Worm (Caenorhabditis elegans) whole organism, young adult: Measurements from ENCODE around the gene tftc-3.
A peak's percentile ranks its signal among the peaks of the same experiment; 100 is the strongest.

ENCODE experiments used
- F23B12.7 ChIP-seq: sonication (generic microtip); optimal IDR thresholded peaks from 2 replicates; lab custom pipeline; 2017; ENCODE audit warnings: missing genetic modification characterization, mild to moderate bottlenecking, missing compliant biosample characterization, antibody characterized with exemption, moderate library complexity; ENCODE audit not compliant: insufficient read depth
- F55B11.4 ChIP-seq: sonication (generic microtip); optimal IDR thresholded peaks from 2 replicates; lab custom pipeline; 2016; ENCODE audit warnings: missing compliant biosample characterization, missing genetic modification characterization, borderline replicate concordance; ENCODE audit not compliant: insufficient read depth
- K12H6.12 ChIP-seq: fragments of 200-800 bp; sonication (Bioruptor generic); optimal IDR thresholded peaks from 2 replicates; lab custom pipeline; 2018; ENCODE audit warnings: mild to moderate bottlenecking, missing genetic modification characterization, missing compliant biosample characterization
- T26A5.8 ChIP-seq: sonication (generic microtip); optimal IDR thresholded peaks from 2 replicates; lab custom pipeline; 2016; ENCODE audit warnings: missing genetic modification characterization, missing compliant biosample characterization
- Y53F4B.3 ChIP-seq: fragments of 200-800 bp; sonication (Bioruptor generic); IDR thresholded peaks from 2 replicates; pipeline ENCODE4 v1.3.6; 2022; ENCODE audit warnings: missing genetic modification reagents, missing genetic modification characterization, missing compliant biosample characterization
- Y53G8AR.9 ChIP-seq: fragments of 200-800 bp; sonication (Bioruptor generic); conservative IDR thresholded peaks from 2 replicates; pipeline ENCODE4 v1.3.6; 2022; ENCODE audit warnings: missing genetic modification reagents, missing genetic modification characterization, missing compliant biosample characterization
- Y79H2A.3 ChIP-seq: fragments of 200-800 bp; sonication (Bioruptor generic); conservative IDR thresholded peaks from 2 replicates; pipeline ENCODE4 v1.3.6; 2022; ENCODE audit warnings: missing genetic modification reagents, missing genetic modification characterization, missing compliant biosample characterization
- athp-1 ChIP-seq: sonication (generic microtip); optimal IDR thresholded peaks from 2 replicates; lab custom pipeline; 2017; ENCODE audit warnings: mild to moderate bottlenecking, missing genetic modification characterization, missing compliant biosample characterization
- attf-3 ChIP-seq: fragments of 200-800 bp; sonication (Bioruptor generic); conservative IDR thresholded peaks from 2 replicates; pipeline ENCODE4 v1.3.6; 2022; ENCODE audit warnings: missing genetic modification reagents, missing genetic modification characterization, missing compliant biosample characterization
- attf-5 ChIP-seq: fragments of 200-800 bp; sonication (Bioruptor generic); optimal IDR thresholded peaks from 2 replicates; lab custom pipeline; 2018; ENCODE audit warnings: mild to moderate bottlenecking, missing genetic modification characterization, missing compliant biosample characterization
- attf-6 ChIP-seq: fragments of 200-800 bp; sonication (Bioruptor generic); IDR thresholded peaks from 2 replicates; pipeline ENCODE4 v1.3.6; 2022; ENCODE audit warnings: missing genetic modification reagents, missing genetic modification characterization, missing compliant biosample characterization
- bed-1 ChIP-seq: fragments of 200-800 bp; sonication (Bioruptor generic); IDR thresholded peaks from 2 replicates; pipeline ENCODE4 v1.3.6; 2022; ENCODE audit warnings: missing genetic modification reagents, missing genetic modification characterization, missing compliant biosample characterization
- cebp-1 ChIP-seq, 2 experiments: fragments of 200-800 bp in 1 of 2; sonication (Bioruptor generic) in 1 of 2; sonication (generic microtip) in 1 of 2; IDR thresholded peaks in 1 of 2; optimal IDR thresholded peaks in 1 of 2; 2 replicates each; pipeline versions ENCODE4 v1.3.6 to Lab custom; 2017 to 2022; ENCODE audit warnings: missing compliant biosample characterization in 2 of 2, missing genetic modification characterization in 2 of 2, mild to moderate bottlenecking in 1 of 2, missing genetic modification reagents in 1 of 2, moderate library complexity in 1 of 2
- cebp-2 ChIP-seq: fragments of 200-800 bp; sonication (Bioruptor generic); IDR thresholded peaks from 2 replicates; pipeline ENCODE4 v1.3.6; 2022; ENCODE audit warnings: missing genetic modification characterization, missing compliant biosample characterization
- ceh-100 ChIP-seq: fragments of 200-800 bp; sonication (Bioruptor generic); IDR thresholded peaks from 2 replicates; pipeline ENCODE4 v1.3.6; 2022; ENCODE audit warnings: missing genetic modification reagents, missing genetic modification characterization, missing compliant biosample characterization
- ceh-40 ChIP-seq: fragments of 200-800 bp; sonication (Bioruptor generic); IDR thresholded peaks from 2 replicates; pipeline ENCODE4 v1.3.6; 2022; ENCODE audit warnings: missing genetic modification characterization, missing compliant biosample characterization
- ceh-79 ChIP-seq: sonication (generic microtip); optimal IDR thresholded peaks from 2 replicates; lab custom pipeline; 2017; ENCODE audit warnings: mild to moderate bottlenecking, missing genetic modification characterization, missing compliant biosample characterization
- chd-7 ChIP-seq: sonication (generic microtip); optimal IDR thresholded peaks from 2 replicates; lab custom pipeline; 2016; ENCODE audit warnings: mild to moderate bottlenecking, missing genetic modification characterization, moderate library complexity, missing compliant biosample characterization
- dox-1 ChIP-seq: fragments of 200-800 bp; sonication (Bioruptor generic); IDR thresholded peaks from 2 replicates; pipeline ENCODE4 v1.3.6; 2022; ENCODE audit warnings: missing genetic modification reagents, missing genetic modification characterization, missing compliant biosample characterization
- efl-1 ChIP-seq: fragments of 150-350 bp; optimal IDR thresholded peaks from 2 replicates; lab custom pipeline; 2014; ENCODE audit warnings: missing biosample characterization, missing genetic modification reagents, missing genetic modification characterization
- gei-17 ChIP-seq: fragments of 200-800 bp; sonication (Bioruptor generic); optimal IDR thresholded peaks from 2 replicates; lab custom pipeline; 2018; ENCODE audit warnings: mild to moderate bottlenecking, missing genetic modification characterization, missing compliant biosample characterization
- him-1 ChIP-seq: sonication (generic microtip); optimal IDR thresholded peaks from 2 replicates; lab custom pipeline; 2016; ENCODE audit warnings: missing genotype, missing genetic modification reagents, missing genetic modification characterization, missing compliant biosample characterization
- hlh-26 ChIP-seq: fragments of 200-800 bp; sonication (Bioruptor generic); conservative IDR thresholded peaks from 2 replicates; pipeline ENCODE4 v1.3.6; 2022; ENCODE audit warnings: missing genetic modification reagents, missing genetic modification characterization, missing compliant biosample characterization
- hmg-1.2 ChIP-seq: fragments of 200-800 bp; sonication (Bioruptor generic); IDR thresholded peaks from 2 replicates; pipeline ENCODE4 v1.3.6; 2022; ENCODE audit warnings: missing genetic modification reagents, missing genetic modification characterization, missing compliant biosample characterization
- hmg-20 ChIP-seq: fragments of 200-800 bp; sonication (Bioruptor generic); IDR thresholded peaks from 2 replicates; pipeline ENCODE4 v1.3.6; 2022; ENCODE audit warnings: missing genetic modification reagents, missing genetic modification characterization, missing compliant biosample characterization
- hrde-1 ChIP-seq: sonication (generic microtip); optimal IDR thresholded peaks from 2 replicates; lab custom pipeline; 2016; ENCODE audit warnings: missing genetic modification characterization, mild to moderate bottlenecking, missing compliant biosample characterization, moderate library complexity, missing genotype, missing genetic modification reagents, borderline replicate concordance
- lag-1 ChIP-seq: fragments of 200-800 bp; sonication (Bioruptor generic); IDR thresholded peaks from 2 replicates; pipeline ENCODE4 v1.3.6; 2022; ENCODE audit warnings: missing genetic modification reagents, missing genetic modification characterization, missing compliant biosample characterization
- let-526 ChIP-seq: fragments of 200-800 bp; sonication (Bioruptor generic); IDR thresholded peaks from 2 replicates; pipeline ENCODE4 v1.3.6; 2022; ENCODE audit warnings: missing genetic modification reagents, missing genetic modification characterization, missing compliant biosample characterization
- lin-26 ChIP-seq: fragments of 200-800 bp; sonication (Bioruptor generic); IDR thresholded peaks from 2 replicates; pipeline ENCODE4 v1.3.6; 2022; ENCODE audit warnings: missing genetic modification reagents, missing genetic modification characterization, missing compliant biosample characterization
- lsy-27 ChIP-seq: sonication (generic microtip); optimal IDR thresholded peaks from 2 replicates; lab custom pipeline; 2017; ENCODE audit warnings: missing genetic modification characterization, mild to moderate bottlenecking, missing compliant biosample characterization, antibody characterized with exemption, missing genotype, borderline replicate concordance; ENCODE audit not compliant: insufficient read depth
- mcd-1 ChIP-seq: fragments of 200-800 bp; sonication (Bioruptor generic); IDR thresholded peaks from 2 replicates; pipeline ENCODE4 v1.3.6; 2022; ENCODE audit warnings: missing genetic modification reagents, missing genetic modification characterization, missing compliant biosample characterization
- nfya-1 ChIP-seq: sonication (generic microtip); optimal IDR thresholded peaks from 2 replicates; lab custom pipeline; 2017; ENCODE audit warnings: antibody characterized with exemption, missing compliant biosample characterization, missing genetic modification characterization, borderline replicate concordance; ENCODE audit not compliant: insufficient read depth
- nfyb-1 ChIP-seq: fragments of 200-800 bp; sonication (Bioruptor generic); IDR thresholded peaks from 2 replicates; pipeline ENCODE4 v1.3.6; 2022; ENCODE audit warnings: missing genetic modification reagents, missing genetic modification characterization, missing compliant biosample characterization
- nhr-179 ChIP-seq: sonication (generic microtip); optimal IDR thresholded peaks from 2 replicates; lab custom pipeline; 2016; ENCODE audit warnings: mild to moderate bottlenecking, missing genetic modification characterization, missing compliant biosample characterization
- pha-4 ChIP-seq: fragments of 150-350 bp; sonication (generic microtip); optimal IDR thresholded peaks from 2 replicates; lab custom pipeline; 2014; ENCODE audit warnings: missing biosample characterization, missing genetic modification reagents, missing genetic modification characterization
- rec-8 ChIP-seq, 2 experiments: sonication (generic microtip); optimal IDR thresholded peaks; 2 replicates each; lab custom pipeline; 2016; ENCODE audit warnings: mild to moderate bottlenecking in 2 of 2, missing genetic modification characterization in 2 of 2, missing genetic modification reagents in 2 of 2, missing genotype in 2 of 2, missing biosample characterization in 1 of 2, missing compliant biosample characterization in 1 of 2, moderate library complexity in 1 of 2
- sea-2 ChIP-seq: fragments of 200-800 bp; sonication (Bioruptor generic); IDR thresholded peaks from 2 replicates; pipeline ENCODE4 v1.3.6; 2022; ENCODE audit warnings: missing genetic modification characterization, missing compliant biosample characterization
- snpc-1.3 ChIP-seq: sonication (generic microtip); optimal IDR thresholded peaks from 2 replicates; lab custom pipeline; 2017; ENCODE audit warnings: missing genetic modification characterization, mild to moderate bottlenecking, missing compliant biosample characterization, antibody characterized with exemption, moderate library complexity, missing genotype, missing genetic modification reagents; ENCODE audit not compliant: insufficient read depth
- sptf-2 ChIP-seq: fragments of 200-800 bp; sonication (Bioruptor generic); optimal IDR thresholded peaks from 2 replicates; lab custom pipeline; 2018; ENCODE audit warnings: mild to moderate bottlenecking, missing genetic modification characterization, missing compliant biosample characterization
- tbp1 ChIP-seq: fragments of 200-800 bp; sonication (Bioruptor generic); optimal IDR thresholded peaks from 2 replicates; lab custom pipeline; 2018; ENCODE audit warnings: mild to moderate bottlenecking, missing genetic modification characterization, missing compliant biosample characterization
- tbx-9 ChIP-seq: sonication (generic microtip); optimal IDR thresholded peaks from 2 replicates; lab custom pipeline; 2016; ENCODE audit warnings: borderline replicate concordance, missing genetic modification characterization, inconsistent platforms, missing compliant biosample characterization
- unc-62 ChIP-seq: fragments of 150-350 bp; optimal IDR thresholded peaks from 2 replicates; lab custom pipeline; 2014; ENCODE audit warnings: missing biosample characterization, missing genetic modification reagents, missing genetic modification characterization
- zim-3 ChIP-seq: sonication (generic microtip); optimal IDR thresholded peaks from 2 replicates; lab custom pipeline; 2017; ENCODE audit warnings: mild to moderate bottlenecking, missing genetic modification characterization, moderate library complexity, missing compliant biosample characterization
- ztf-18 ChIP-seq: sonication (generic microtip); optimal IDR thresholded peaks from 2 replicates; lab custom pipeline; 2016; ENCODE audit warnings: missing genotype, mild to moderate bottlenecking, missing genetic modification characterization, missing compliant biosample characterization
- ztf-6 ChIP-seq: fragments of 200-800 bp; sonication (Bioruptor generic); IDR thresholded peaks from 2 replicates; pipeline ENCODE4 v1.3.6; 2022; ENCODE audit warnings: missing genetic modification reagents, missing genetic modification characterization, missing compliant biosample characterization

The tftc-3 gene

ce11 chrV:10178166-10178565 lies 32.0 kb downstream of the tftc-3 start (continued):
- no peak for TF ChIP-seq cebp-2 (GFP tag; lab: Robert Waterston, UW)
- no peak for TF ChIP-seq ceh-79
- 0 out of 2 replicates have a peak, but pooled peaks have one; percentile 18 for TF ChIP-seq attf-3 (GFP tag; lab: Robert Waterston, UW)
- no peak for TF ChIP-seq lsy-27 (tag; lab: Kevin White, UChicago)
- no peak for TF ChIP-seq cebp-1 (GFP tag; IDR thresholded peaks at IDR 0.05; lab: Robert Waterston, UW)
- peak; percentile 32 for TF ChIP-seq cebp-1 (tag; optimal IDR thresholded peaks at IDR 0.05; lab: Kevin White, UChicago)
- no peak for TF ChIP-seq tbx-9 (tag; lab: Kevin White, UChicago)
- TF ChIP-seq Y53G8AR.9 = no peak

- TF ChIP-seq ztf-6 (GFP tag; lab: Robert Waterston, UW) (no peak), Y53F4B.3 (GFP tag; lab: Robert Waterston, UW) (no peak), bed-1 (no peak), Y79H2A.3 (no peak), let-526 (GFP tag; lab: Robert Waterston, UW) (no peak), snpc-1.3 (no peak), hmg-1.2 (GFP tag; lab: Robert Waterston, UW) (no peak), efl-1 (GFP tag; lab: Kevin White, UChicago) (no peak), zim-3 (tag; lab: Kevin White, UChicago) (no peak), pha-4 (tag; lab: Kevin White, UChicago) (no peak), hmg-20 (no peak), attf-5 (GFP tag; lab: Kevin White, UChicago) (no peak), nhr-179 (tag; lab: Kevin White, UChicago) (no peak), hlh-26 (no peak), F55B11.4 (tag; lab: Kevin White, UChicago) (no peak), K12H6.12 (peak; percentile 83), tbx-9 (tag; lab: Kevin White, UChicago) (no peak), unc-62 (no peak), T26A5.8 (no peak), mcd-1 (GFP tag; lab: Robert Waterston, UW) (peak; percentile 61), attf-6 (GFP tag; lab: Robert Waterston, UW) (no peak), sea-2 (GFP tag; lab: Robert Waterston, UW) (no peak), F23B12.7 (no peak), nfya-1 (tag; lab: Kevin White, UChicago) (no peak), him-1 (no peak), lsy-27 (tag; lab: Kevin White, UChicago) (no peak), lag-1 (GFP tag; lab: Robert Waterston, UW) (no peak), gei-17 (no peak), hrde-1 (no peak), athp-1 (no peak), dox-1 (0 out of 2 replicates have a peak, but pooled peaks have one; percentile 51), ceh-100 (no peak), ceh-40 (no peak), chd-7 (tag; lab: Kevin White, UChicago) (peak; percentile 57), lin-26 (GFP tag; lab: Robert Waterston, UW) (no peak), nfyb-1 (peak; percentile 85), ztf-18 (no peak), sptf-2 (no peak), cebp-2 (GFP tag; lab: Robert Waterston, UW) (no peak), tbp1 (GFP tag; lab: Kevin White, UChicago) (no peak), rec-8 (tag; optimal IDR thresholded peaks at IDR 0.05; lab: Kevin White, UChicago) (no peak)
Measured at ce11 chrV:10174632-10175075, 35.5 kb downstream of the tftc-3 start.
